Worm (Caenorhabditis elegans) whole organism, young adult: ENCODE data around the gene srd-13.

Experiments
- B0035.1 ChIP-seq: sonication (generic microtip); optimal IDR thresholded peaks from 2 replicates; lab custom pipeline; 2016; ENCODE audit warnings: missing genetic modification characterization, mild to moderate bottlenecking, missing compliant biosample characterization, missing genotype, missing genetic modification reagents
- B0336.3 ChIP-seq: fragments of 200-800 bp; sonication (Bioruptor generic); IDR thresholded peaks from 2 replicates; pipeline ENCODE4 v1.3.6; 2022; ENCODE audit warnings: missing genetic modification characterization, missing compliant biosample characterization
- F10E7.11 ChIP-seq: sonication (generic microtip); optimal IDR thresholded peaks from 2 replicates; lab custom pipeline; 2017; ENCODE audit warnings: mild to moderate bottlenecking, missing genetic modification characterization, moderate library complexity, missing compliant biosample characterization
- F23B12.7 ChIP-seq: sonication (generic microtip); optimal IDR thresholded peaks from 2 replicates; lab custom pipeline; 2017; ENCODE audit warnings: missing genetic modification characterization, mild to moderate bottlenecking, missing compliant biosample characterization, antibody characterized with exemption, moderate library complexity; ENCODE audit not compliant: insufficient read depth
- F39B2.1 ChIP-seq: fragments of 200-800 bp; sonication (Bioruptor generic); IDR thresholded peaks from 2 replicates; pipeline ENCODE4 v1.3.6; 2022; ENCODE audit warnings: missing genetic modification reagents, missing genetic modification characterization, missing compliant biosample characterization
- F57C9.4 ChIP-seq: sonication (generic microtip); optimal IDR thresholded peaks from 2 replicates; lab custom pipeline; 2017; ENCODE audit warnings: mild to moderate bottlenecking, missing genetic modification characterization, missing compliant biosample characterization
- Y53F4B.3 ChIP-seq: fragments of 200-800 bp; sonication (Bioruptor generic); IDR thresholded peaks from 2 replicates; pipeline ENCODE4 v1.3.6; 2022; ENCODE audit warnings: missing genetic modification reagents, missing genetic modification characterization, missing compliant biosample characterization
- ZK185.1 ChIP-seq: sonication (generic microtip); optimal IDR thresholded peaks from 2 replicates; lab custom pipeline; 2016; ENCODE audit warnings: mild to moderate bottlenecking, missing genetic modification characterization, missing compliant biosample characterization; ENCODE audit not compliant: poor library complexity, severe bottlenecking
- aptf-2 ChIP-seq: fragments of 200-800 bp; sonication (Bioruptor generic); conservative IDR thresholded peaks from 2 replicates; pipeline ENCODE4 v1.3.6; 2022; ENCODE audit warnings: missing genetic modification reagents, missing genetic modification characterization, missing compliant biosample characterization
- atf-7 ChIP-seq: sonication (generic microtip); optimal IDR thresholded peaks from 2 replicates; lab custom pipeline; 2017; ENCODE audit warnings: mild to moderate bottlenecking, missing genetic modification characterization, missing compliant biosample characterization
- athp-1 ChIP-seq: sonication (generic microtip); optimal IDR thresholded peaks from 2 replicates; lab custom pipeline; 2017; ENCODE audit warnings: mild to moderate bottlenecking, missing genetic modification characterization, missing compliant biosample characterization
- attf-5 ChIP-seq: fragments of 200-800 bp; sonication (Bioruptor generic); optimal IDR thresholded peaks from 2 replicates; lab custom pipeline; 2018; ENCODE audit warnings: mild to moderate bottlenecking, missing genetic modification characterization, missing compliant biosample characterization
- bed-1 ChIP-seq: fragments of 200-800 bp; sonication (Bioruptor generic); IDR thresholded peaks from 2 replicates; pipeline ENCODE4 v1.3.6; 2022; ENCODE audit warnings: missing genetic modification reagents, missing genetic modification characterization, missing compliant biosample characterization
- ccch-3 ChIP-seq: fragments of 200-800 bp; sonication (Bioruptor generic); optimal IDR thresholded peaks from 2 replicates; lab custom pipeline; 2018; ENCODE audit warnings: mild to moderate bottlenecking, missing genetic modification characterization, missing compliant biosample characterization
- cebp-1 ChIP-seq, 2 experiments: fragments of 200-800 bp in 1 of 2; sonication (Bioruptor generic) in 1 of 2; sonication (generic microtip) in 1 of 2; IDR thresholded peaks in 1 of 2; optimal IDR thresholded peaks in 1 of 2; 2 replicates each; pipeline versions ENCODE4 v1.3.6 to Lab custom; 2017 to 2022; ENCODE audit warnings: missing compliant biosample characterization in 2 of 2, missing genetic modification characterization in 2 of 2, mild to moderate bottlenecking in 1 of 2, missing genetic modification reagents in 1 of 2, moderate library complexity in 1 of 2
- ceh-40 ChIP-seq: fragments of 200-800 bp; sonication (Bioruptor generic); IDR thresholded peaks from 2 replicates; pipeline ENCODE4 v1.3.6; 2022; ENCODE audit warnings: missing genetic modification characterization, missing compliant biosample characterization
- ceh-79 ChIP-seq: sonication (generic microtip); optimal IDR thresholded peaks from 2 replicates; lab custom pipeline; 2017; ENCODE audit warnings: mild to moderate bottlenecking, missing genetic modification characterization, missing compliant biosample characterization
- ceh-91 ChIP-seq: fragments of 200-800 bp; sonication (Bioruptor generic); IDR thresholded peaks from 2 replicates; pipeline ENCODE4 v1.3.6; 2022; ENCODE audit warnings: missing genetic modification reagents, missing genetic modification characterization, missing compliant biosample characterization
- dpl-1 ChIP-seq: fragments of 150-350 bp; optimal IDR thresholded peaks from 2 replicates; lab custom pipeline; 2014; ENCODE audit warnings: missing biosample characterization, missing genetic modification reagents, missing genetic modification characterization
- efl-1 ChIP-seq: fragments of 150-350 bp; optimal IDR thresholded peaks from 2 replicates; lab custom pipeline; 2014; ENCODE audit warnings: missing biosample characterization, missing genetic modification reagents, missing genetic modification characterization
- egl-18 ChIP-seq: fragments of 200-800 bp; sonication (Bioruptor generic); IDR thresholded peaks from 2 replicates; pipeline ENCODE4 v1.3.6; 2022; ENCODE audit warnings: missing genetic modification reagents, missing genetic modification characterization, missing compliant biosample characterization
- egrh-3 ChIP-seq: fragments of 200-800 bp; sonication (Bioruptor generic); IDR thresholded peaks from 2 replicates; pipeline ENCODE4 v1.3.6; 2022; ENCODE audit warnings: missing genetic modification reagents, missing genetic modification characterization, missing compliant biosample characterization
- ekl-4 ChIP-seq: fragments of 200-800 bp; sonication (Bioruptor generic); IDR thresholded peaks from 2 replicates; pipeline ENCODE4 v1.3.6; 2022; ENCODE audit warnings: missing genetic modification reagents, missing genetic modification characterization, missing compliant biosample characterization
- ets-4 ChIP-seq: fragments of 200-800 bp; sonication (Bioruptor generic); optimal IDR thresholded peaks from 2 replicates; lab custom pipeline; 2018; ENCODE audit warnings: mild to moderate bottlenecking, missing genetic modification characterization, missing compliant biosample characterization
- hmg-1.2 ChIP-seq: fragments of 200-800 bp; sonication (Bioruptor generic); IDR thresholded peaks from 2 replicates; pipeline ENCODE4 v1.3.6; 2022; ENCODE audit warnings: missing genetic modification reagents, missing genetic modification characterization, missing compliant biosample characterization
- let-526 ChIP-seq: fragments of 200-800 bp; sonication (Bioruptor generic); IDR thresholded peaks from 2 replicates; pipeline ENCODE4 v1.3.6; 2022; ENCODE audit warnings: missing genetic modification reagents, missing genetic modification characterization, missing compliant biosample characterization
- lin-54 ChIP-seq: fragments of 200-800 bp; sonication (Bioruptor generic); optimal IDR thresholded peaks from 2 replicates; lab custom pipeline; 2018; ENCODE audit warnings: mild to moderate bottlenecking, missing genetic modification characterization, missing compliant biosample characterization
- madf-3 ChIP-seq: fragments of 200-800 bp; sonication (Bioruptor generic); IDR thresholded peaks from 2 replicates; pipeline ENCODE4 v1.3.6; 2022; ENCODE audit warnings: missing genetic modification reagents, missing genetic modification characterization, missing compliant biosample characterization
- mxl-1 ChIP-seq: sonication (generic microtip); optimal IDR thresholded peaks from 2 replicates; lab custom pipeline; 2016; ENCODE audit warnings: missing genetic modification characterization, missing compliant biosample characterization
- nfyb-1 ChIP-seq: fragments of 200-800 bp; sonication (Bioruptor generic); IDR thresholded peaks from 2 replicates; pipeline ENCODE4 v1.3.6; 2022; ENCODE audit warnings: missing genetic modification reagents, missing genetic modification characterization, missing compliant biosample characterization
- nhr-27 ChIP-seq: fragments of 200-800 bp; sonication (Bioruptor generic); optimal IDR thresholded peaks from 2 replicates; lab custom pipeline; 2018; ENCODE audit warnings: mild to moderate bottlenecking, missing genetic modification characterization, moderate library complexity, missing compliant biosample characterization
- nhr-80 ChIP-seq: sonication (generic microtip); optimal IDR thresholded peaks from 2 replicates; lab custom pipeline; 2016; ENCODE audit warnings: missing genetic modification characterization, missing compliant biosample characterization
- repo-1 ChIP-seq: sonication (generic microtip); optimal IDR thresholded peaks from 2 replicates; lab custom pipeline; 2017; ENCODE audit warnings: mild to moderate bottlenecking, missing genetic modification characterization, missing compliant biosample characterization
- unc-130 ChIP-seq: sonication (generic microtip); optimal IDR thresholded peaks from 2 replicates; lab custom pipeline; 2016; ENCODE audit warnings: missing genetic modification reagents, missing genetic modification characterization, missing compliant biosample characterization
- zfh-2 ChIP-seq: fragments of 200-800 bp; sonication (Bioruptor generic); conservative IDR thresholded peaks from 2 replicates; pipeline ENCODE4 v1.3.6; 2022; ENCODE audit warnings: missing genetic modification reagents, missing genetic modification characterization, missing compliant biosample characterization
- ztf-18 ChIP-seq: sonication (generic microtip); optimal IDR thresholded peaks from 2 replicates; lab custom pipeline; 2016; ENCODE audit warnings: missing genotype, mild to moderate bottlenecking, missing genetic modification characterization, missing compliant biosample characterization
- ztf-3 ChIP-seq: fragments of 200-800 bp; sonication (Bioruptor generic); optimal IDR thresholded peaks from 2 replicates; lab custom pipeline; 2018; ENCODE audit warnings: mild to moderate bottlenecking, missing genetic modification characterization, missing compliant biosample characterization
- ztf-6 ChIP-seq: fragments of 200-800 bp; sonication (Bioruptor generic); IDR thresholded peaks from 2 replicates; pipeline ENCODE4 v1.3.6; 2022; ENCODE audit warnings: missing genetic modification reagents, missing genetic modification characterization, missing compliant biosample characterization

srd-13 gene

ce11 chrIV:5660239-5660638, 24.8 kb upstream of the srd-13 start, which contains the start of gene skn-1:
Gene skn-1, minus strand, starts transcription at chrIV:5660384.
- 0 out of 2 replicates have a peak, but pooled peaks have one; percentile 21 for TF ChIP-seq let-526 (GFP tag; lab: Robert Waterston, UW)
- TF ChIP-seq aptf-2 (GFP tag; lab: Robert Waterston, UW) = no peak
- peak; percentile 26; the same call in 1 of the 2 replicates for TF ChIP-seq B0336.3 (GFP tag; lab: Robert Waterston, UW)
- no peak for TF ChIP-seq efl-1
- 0 out of 2 replicates have a peak, but pooled peaks have one; percentile 20 for TF ChIP-seq cebp-1 (GFP tag; IDR thresholded peaks at IDR 0.05; lab: Robert Waterston, UW)
- TF ChIP-seq cebp-1 (tag; optimal IDR thresholded peaks at IDR 0.05; lab: Kevin White, UChicago) = peak; percentile 13
- 0 out of 2 replicates have a peak, but pooled peaks have one; percentile 12 for TF ChIP-seq zfh-2 (GFP tag; lab: Robert Waterston, UW)
- peak; percentile 13 for TF ChIP-seq lin-54 (GFP tag; lab: Kevin White, UChicago)
- 0 out of 2 replicates have a peak, but pooled peaks have one; percentile 32 for TF ChIP-seq madf-3 (GFP tag; lab: Robert Waterston, UW)
- peak; percentile 76; the same call in 1 of the 2 replicates for TF ChIP-seq nfyb-1 (GFP tag; lab: Robert Waterston, UW)
- peak; percentile 52 for TF ChIP-seq repo-1 (tag; lab: Kevin White, UChicago)
- TF ChIP-seq ztf-18 = no peak
- TF ChIP-seq, all 124 proteins: peak for 8

ce11 chrIV:5659461-5659860, 24.0 kb upstream of the srd-13 start:
- TF ChIP-seq ekl-4 (GFP tag; lab: Robert Waterston, UW) (0 out of 2 replicates have a peak, but pooled peaks have one; percentile 22), ccch-3 (GFP tag; lab: Kevin White, UChicago) (no peak), attf-5 (GFP tag; lab: Kevin White, UChicago) (no peak), nfyb-1 (GFP tag; lab: Robert Waterston, UW) (peak; percentile 43; the same call in 1 of the 2 replicates), unc-130 (GFP tag; lab: Kevin White, UChicago) (no peak), F10E7.11 (no peak), ceh-91 (GFP tag; lab: Robert Waterston, UW) (no peak), hmg-1.2 (GFP tag; lab: Robert Waterston, UW) (peak; percentile 40; the same call in 1 of the 2 replicates), cebp-1 (GFP tag; IDR thresholded peaks at IDR 0.05; lab: Robert Waterston, UW) (0 out of 2 replicates have a peak, but pooled peaks have one; percentile 31), cebp-1 (tag; optimal IDR thresholded peaks at IDR 0.05; lab: Kevin White, UChicago) (peak; percentile 27), F57C9.4 (tag; lab: Kevin White, UChicago) (no peak), nhr-80 (peak; percentile 48), egl-18 (no peak)

- TF ChIP-seq egrh-3 (GFP tag; lab: Robert Waterston, UW) (no peak), B0336.3 (GFP tag; lab: Robert Waterston, UW) (0 out of 2 replicates have a peak, but pooled peaks have one; percentile 17), Y53F4B.3 (GFP tag; lab: Robert Waterston, UW) (no peak), attf-5 (GFP tag; lab: Kevin White, UChicago) (no peak), ceh-79 (tag; lab: Kevin White, UChicago) (no peak), egl-18 (no peak), ceh-40 (GFP tag; lab: Robert Waterston, UW) (no peak), atf-7 (tag; lab: Kevin White, UChicago) (peak; percentile 54), nhr-80 (peak; percentile 62), bed-1 (GFP tag; lab: Robert Waterston, UW) (no peak), nhr-27 (tag; lab: Kevin White, UChicago) (no peak), F10E7.11 (no peak), F57C9.4 (tag; lab: Kevin White, UChicago) (no peak), ztf-6 (GFP tag; lab: Robert Waterston, UW) (no peak), dpl-1 (no peak)
Observed at ce11 chrIV:5658897-5659296, 23.4 kb upstream of the srd-13 start.

- no peak for TF ChIP-seq ceh-91 (GFP tag; lab: Robert Waterston, UW)
- TF ChIP-seq B0035.1 (tag; lab: Kevin White, UChicago) = no peak
- no peak for TF ChIP-seq nhr-80
- no peak for TF ChIP-seq mxl-1 (tag; lab: Kevin White, UChicago)
- TF ChIP-seq ztf-3 = no peak
- no peak for TF ChIP-seq athp-1 (tag; lab: Kevin White, UChicago)
- no peak for TF ChIP-seq dpl-1
- no peak for TF ChIP-seq F23B12.7 (tag; lab: Kevin White, UChicago)
- no peak for TF ChIP-seq F39B2.1
- TF ChIP-seq ZK185.1 (tag; lab: Kevin White, UChicago) = no peak
- TF ChIP-seq ztf-6 (GFP tag; lab: Robert Waterston, UW) = no peak
- TF ChIP-seq ets-4 (GFP tag; lab: Kevin White, UChicago) = no peak
Observed at ce11 chrIV:5658225-5658624, 22.8 kb upstream of the srd-13 start.
